Worm (Caenorhabditis elegans) whole organism, mixed stage, embryonic: Measurements from ENCODE around the gene C55C3.1.

Experiments used
- ceh-43 ChIP-seq: fragments of 200-800 bp; sonication (Bioruptor generic); optimal IDR thresholded peaks from 2 replicates; lab custom pipeline; 2018; ENCODE audit warnings: mild to moderate bottlenecking, missing genetic modification characterization, moderate library complexity, missing compliant biosample characterization
- lin-13 ChIP-seq: fragments of 150-350 bp; optimal IDR thresholded peaks from 2 replicates; lab custom pipeline; 2014; ENCODE audit warnings: missing biosample characterization, missing genetic modification characterization
- pha-4 ChIP-seq: fragments of 150-350 bp; optimal IDR thresholded peaks from 2 replicates; lab custom pipeline; 2018; ENCODE audit warnings: missing biosample characterization, missing genetic modification reagents, missing genetic modification characterization
- sem-2 ChIP-seq: fragments of 200-800 bp; sonication (Bioruptor generic); optimal IDR thresholded peaks from 2 replicates; lab custom pipeline; 2018; ENCODE audit warnings: mild to moderate bottlenecking, missing genetic modification characterization, missing compliant biosample characterization
- unc-39 ChIP-seq: fragments of 150-350 bp; optimal IDR thresholded peaks from 2 replicates; lab custom pipeline; 2014; ENCODE audit warnings: missing biosample characterization, missing genetic modification characterization
- ztf-11 ChIP-seq: fragments of 150-350 bp; optimal IDR thresholded peaks from 2 replicates; lab custom pipeline; 2014; ENCODE audit warnings: missing biosample characterization, missing genetic modification characterization

DNA sequence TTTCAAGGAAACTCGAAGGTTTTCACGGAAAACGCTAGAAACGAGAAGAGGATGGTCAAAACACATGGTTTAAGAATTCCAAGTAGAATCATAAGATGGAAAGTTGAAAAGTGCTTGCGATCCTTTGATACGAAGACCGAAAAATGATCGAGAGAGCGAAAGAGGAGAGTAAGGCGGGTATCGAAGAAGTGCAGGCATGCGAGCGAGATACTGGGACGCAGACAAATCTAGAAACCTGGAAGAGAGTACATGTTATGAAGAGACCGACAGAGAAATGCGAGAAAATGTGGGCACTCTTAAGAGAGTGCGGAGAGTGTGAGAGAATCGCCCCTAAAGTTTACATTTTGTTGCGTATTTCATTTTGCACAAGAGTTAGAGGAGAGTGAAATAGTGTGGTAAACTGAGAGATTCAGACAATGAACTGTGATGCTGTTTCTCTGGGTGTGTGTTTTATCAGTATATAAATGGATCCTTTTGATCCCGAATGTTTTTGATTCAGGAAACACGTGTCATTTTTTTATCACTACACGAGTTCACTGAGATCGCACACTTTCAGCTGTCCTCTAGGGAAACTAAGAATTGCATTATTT lies 45.2 kb downstream of the C55C3.1 start:
- no peak for TF ChIP-seq sem-2 (GFP tag; lab: Kevin White, UChicago)
- no peak for TF ChIP-seq ceh-43 (GFP tag; lab: Kevin White, UChicago)
- TF ChIP-seq ztf-11 (tag; lab: Kevin White, UChicago) = no peak
- TF ChIP-seq pha-4 (tag; lab: Kevin White, UChicago) = peak; percentile 76
- TF ChIP-seq unc-39 (tag; lab: Kevin White, UChicago) = no peak
- peak; percentile 37 for TF ChIP-seq lin-13 (tag; lab: Kevin White, UChicago)
